Fruit fly (Drosophila melanogaster) whole organism, embryonic: ENCODE results near the gene CG44008.

Experiments
- Abd-B ChIP-seq: fragments of 200-800 bp; sonication (Bioruptor generic); optimal IDR thresholded peaks from 2 replicates; lab custom pipeline; 2018; ENCODE audit warnings: missing biosample characterization, mild to moderate bottlenecking, missing genetic modification characterization, moderate library complexity
- CG10565 ChIP-seq: fragments of 200-800 bp; sonication (Bioruptor generic); optimal IDR thresholded peaks from 3 replicates; lab custom pipeline; 2016; ENCODE audit warnings: missing biosample characterization, mild to moderate bottlenecking, missing genetic modification characterization
- CG12659 ChIP-seq: fragments of 200-800 bp; sonication (Bioruptor generic); optimal IDR thresholded peaks from 3 replicates; lab custom pipeline; 2017; ENCODE audit warnings: mild to moderate bottlenecking, missing biosample characterization, missing genetic modification reagents, missing genetic modification characterization
- CG12942 ChIP-seq: fragments of 200-800 bp; sonication (Bioruptor generic); optimal IDR thresholded peaks from 3 replicates; lab custom pipeline; 2016; ENCODE audit warnings: missing biosample characterization, missing genetic modification characterization
- CG13296 ChIP-seq: fragments of 200-800 bp; sonication (Bioruptor generic); optimal IDR thresholded peaks from 3 replicates; lab custom pipeline; 2018; ENCODE audit warnings: missing biosample characterization, mild to moderate bottlenecking, missing genetic modification characterization
- CG13775 ChIP-seq: fragments of 200-800 bp; sonication (Bioruptor generic); optimal IDR thresholded peaks from 3 replicates; lab custom pipeline; 2017; ENCODE audit warnings: missing biosample characterization, mild to moderate bottlenecking, missing genetic modification characterization
- CG14860 ChIP-seq: fragments of 200-800 bp; sonication (Bioruptor generic); IDR thresholded peaks from 3 replicates; pipeline ENCODE4 v1.3.6; 2022; ENCODE audit warnings: missing biosample characterization, missing genetic modification characterization; ENCODE audit not compliant: partially characterized antibody
- CG17359 ChIP-seq: fragments of 200-800 bp; sonication (Bioruptor generic); optimal IDR thresholded peaks from 3 replicates; lab custom pipeline; 2018; ENCODE audit warnings: missing biosample characterization, mild to moderate bottlenecking, missing genetic modification characterization, moderate library complexity
- CG17361 ChIP-seq: fragments of 200-800 bp; sonication (Bioruptor generic); IDR thresholded peaks from 3 replicates; pipeline ENCODE4 v1.3.6; 2022; ENCODE audit warnings: missing biosample characterization, missing genetic modification characterization
- CG2199 ChIP-seq: fragments of 200-800 bp; sonication (Bioruptor generic); IDR thresholded peaks from 3 replicates; pipeline ENCODE4 v1.3.6; 2022; ENCODE audit warnings: missing biosample characterization, missing genetic modification characterization
- CG2712 ChIP-seq: fragments of 200-800 bp; optimal IDR thresholded peaks from 3 replicates; lab custom pipeline; 2019; ENCODE audit warnings: missing biosample characterization, mild to moderate bottlenecking, missing genetic modification characterization, moderate library complexity
- CG30020 ChIP-seq: fragments of 200-800 bp; optimal IDR thresholded peaks from 2 replicates; lab custom pipeline; 2019; ENCODE audit warnings: missing biosample characterization, mild to moderate bottlenecking, missing genetic modification characterization, moderate library complexity
- CG3281 ChIP-seq: fragments of 200-800 bp; sonication (Bioruptor generic); optimal IDR thresholded peaks from 3 replicates; lab custom pipeline; 2017; ENCODE audit warnings: missing biosample characterization, mild to moderate bottlenecking, missing genetic modification characterization
- CG34422 ChIP-seq: fragments of 200-800 bp; sonication (Bioruptor generic); IDR thresholded peaks from 3 replicates; pipeline ENCODE4 v1.3.6; 2022; ENCODE audit warnings: missing biosample characterization, missing genetic modification characterization
- CG3838 ChIP-seq: fragments of 200-800 bp; sonication (Bioruptor generic); optimal IDR thresholded peaks from 3 replicates; lab custom pipeline; 2016; ENCODE audit warnings: missing biosample characterization, missing genetic modification characterization
- CG3847 ChIP-seq: fragments of 200-800 bp; sonication (Bioruptor generic); IDR thresholded peaks from 2 replicates; pipeline ENCODE4 v1.3.6; 2022; ENCODE audit warnings: missing biosample characterization, missing genetic modification characterization
- CG7839 ChIP-seq: fragments of 200-800 bp; sonication (Bioruptor generic); optimal IDR thresholded peaks from 3 replicates; lab custom pipeline; 2018; ENCODE audit warnings: missing biosample characterization, mild to moderate bottlenecking, missing genetic modification characterization, moderate library complexity
- CG9797 ChIP-seq: fragments of 200-800 bp; sonication (Bioruptor generic); optimal IDR thresholded peaks from 3 replicates; lab custom pipeline; 2018; ENCODE audit warnings: missing biosample characterization, mild to moderate bottlenecking, missing genetic modification characterization
- D19B ChIP-seq: fragments of 200-800 bp; sonication (Bioruptor generic); optimal IDR thresholded peaks from 2 replicates; lab custom pipeline; 2017; ENCODE audit warnings: missing biosample characterization, mild to moderate bottlenecking, missing genetic modification characterization
- Doc2 ChIP-seq: fragments of 200-800 bp; sonication (Bioruptor generic); IDR thresholded peaks from 2 replicates; pipeline ENCODE4 v1.3.6; 2022; ENCODE audit warnings: missing biosample characterization, missing genetic modification characterization
- Dref ChIP-seq: fragments of 200-800 bp; sonication (Bioruptor generic); IDR thresholded peaks from 2 replicates; pipeline ENCODE4 v1.3.6; 2022; ENCODE audit warnings: missing biosample characterization, missing genetic modification characterization
- Med ChIP-seq: fragments of 200-800 bp; sonication (Bioruptor generic); peaks from one replicate; lab custom pipeline; 2016; ENCODE audit warnings: missing biosample characterization, missing genetic modification characterization, mild to moderate bottlenecking, inconsistent platforms, moderate library complexity
- Scr ChIP-seq: fragments of 200-800 bp; sonication (Bioruptor generic); IDR thresholded peaks from 2 replicates; pipeline ENCODE4 v1.3.6; 2022; ENCODE audit warnings: missing biosample characterization, missing genetic modification characterization; ENCODE audit not compliant: partially characterized antibody
- Sox102F ChIP-seq: fragments of 200-800 bp; sonication (Bioruptor generic); optimal IDR thresholded peaks from 2 replicates; lab custom pipeline; 2018; ENCODE audit warnings: missing biosample characterization, mild to moderate bottlenecking, missing genetic modification characterization, moderate library complexity
- Sry-δ ChIP-seq: fragments of 200-800 bp; sonication (Bioruptor generic); optimal IDR thresholded peaks from 2 replicates; lab custom pipeline; 2016; ENCODE audit warnings: missing biosample characterization, missing genetic modification characterization
- Ssrp ChIP-seq: fragments of 200-800 bp; sonication (Bioruptor generic); optimal IDR thresholded peaks from 2 replicates; lab custom pipeline; 2018; ENCODE audit warnings: missing biosample characterization, mild to moderate bottlenecking, missing genetic modification characterization, moderate library complexity
- Trl ChIP-seq, 3 experiments: fragments of >200 bp in 2 of 3; fragments of 200-800 bp in 1 of 3; sonication (Bioruptor generic) in 1 of 3; optimal IDR thresholded peaks; 2 replicates in 1 of 3; 3 replicates in 2 of 3; lab custom pipeline; 2016 to 2017; ENCODE audit warnings: missing biosample characterization in 1 of 3, missing genetic modification characterization in 1 of 3
- Usf ChIP-seq: fragments of 200-800 bp; sonication (Bioruptor generic); optimal IDR thresholded peaks from 2 replicates; lab custom pipeline; 2017; ENCODE audit warnings: missing genotype, missing biosample characterization, missing genetic modification characterization
- al ChIP-seq: fragments of 200-800 bp; sonication (Bioruptor generic); IDR thresholded peaks from 2 replicates; pipeline ENCODE4 v1.3.6; 2022; ENCODE audit warnings: missing biosample characterization, missing genetic modification characterization
- amos ChIP-seq: fragments of 200-800 bp; sonication (Bioruptor generic); IDR thresholded peaks from 2 replicates; pipeline ENCODE4 v1.3.6; 2022; ENCODE audit warnings: missing biosample characterization, missing genetic modification characterization; ENCODE audit not compliant: partially characterized antibody
- danr ChIP-seq: fragments of 200-800 bp; sonication (Bioruptor generic); IDR thresholded peaks from 2 replicates; pipeline ENCODE4 v1.3.6; 2022; ENCODE audit warnings: missing biosample characterization, missing genetic modification characterization
- fd64A ChIP-seq: fragments of 200-800 bp; sonication (Bioruptor generic); optimal IDR thresholded peaks from 3 replicates; lab custom pipeline; 2018; ENCODE audit warnings: missing biosample characterization, mild to moderate bottlenecking, missing genetic modification characterization
- grau ChIP-seq: fragments of 200-800 bp; optimal IDR thresholded peaks from 3 replicates; lab custom pipeline; 2019; ENCODE audit warnings: missing biosample characterization, mild to moderate bottlenecking, missing genetic modification characterization, moderate library complexity
- gro ChIP-seq: fragments of 200-800 bp; sonication (Bioruptor generic); optimal IDR thresholded peaks from 2 replicates; lab custom pipeline; 2016; ENCODE audit warnings: missing biosample characterization, missing genetic modification characterization
- gsb-n ChIP-seq: fragments of 200-800 bp; sonication (Bioruptor generic); optimal IDR thresholded peaks from 3 replicates; lab custom pipeline; 2018; ENCODE audit warnings: missing biosample characterization, mild to moderate bottlenecking, missing genetic modification characterization
- kni ChIP-seq: fragments of 200-800 bp; sonication (Bioruptor generic); optimal IDR thresholded peaks from 3 replicates; lab custom pipeline; 2017; ENCODE audit warnings: mild to moderate bottlenecking, missing biosample characterization, missing genetic modification reagents, missing genetic modification characterization
- lab ChIP-seq: fragments of 200-800 bp; sonication (Bioruptor generic); optimal IDR thresholded peaks from 3 replicates; lab custom pipeline; 2017; ENCODE audit warnings: missing biosample characterization, missing genetic modification characterization, mild to moderate bottlenecking, moderate library complexity, missing genetic modification reagents
- lilli ChIP-seq: fragments of 200-800 bp; sonication (Bioruptor generic); optimal IDR thresholded peaks from 3 replicates; lab custom pipeline; 2016; ENCODE audit warnings: missing biosample characterization, missing genetic modification characterization
- oc ChIP-seq: fragments of 200-800 bp; sonication (Bioruptor generic); optimal IDR thresholded peaks from 2 replicates; lab custom pipeline; 2018; ENCODE audit warnings: missing biosample characterization, mild to moderate bottlenecking, missing genetic modification characterization, moderate library complexity
- odd ChIP-seq: fragments of 200-800 bp; sonication (Bioruptor generic); optimal IDR thresholded peaks from 2 replicates; lab custom pipeline; 2017; ENCODE audit warnings: missing biosample characterization, mild to moderate bottlenecking, missing genetic modification characterization
- pfk ChIP-seq: fragments of 200-800 bp; sonication (Bioruptor generic); optimal IDR thresholded peaks from 2 replicates; lab custom pipeline; 2018; ENCODE audit warnings: missing biosample characterization, mild to moderate bottlenecking, missing genetic modification characterization, moderate library complexity
- pros ChIP-seq: fragments of 200-800 bp; sonication (Bioruptor generic); optimal IDR thresholded peaks from 3 replicates; lab custom pipeline; 2019; ENCODE audit warnings: missing biosample characterization, mild to moderate bottlenecking, missing genetic modification characterization, moderate library complexity
- row ChIP-seq: fragments of 200-800 bp; sonication (Bioruptor generic); IDR thresholded peaks from 3 replicates; pipeline ENCODE4 v1.3.6; 2022; ENCODE audit warnings: missing biosample characterization, missing genetic modification characterization
- slou ChIP-seq: fragments of 200-800 bp; sonication (Bioruptor generic); optimal IDR thresholded peaks from 3 replicates; lab custom pipeline; 2016; ENCODE audit warnings: missing biosample characterization, missing genetic modification characterization
- slp2 ChIP-seq: fragments of 200-800 bp; sonication (Bioruptor generic); optimal IDR thresholded peaks from 2 replicates; lab custom pipeline; 2016; ENCODE audit warnings: missing biosample characterization, missing genetic modification characterization
- ssp ChIP-seq: fragments of 200-800 bp; sonication (Bioruptor generic); IDR thresholded peaks from 2 replicates; pipeline ENCODE4 v1.3.6; 2022; ENCODE audit warnings: missing biosample characterization, missing genetic modification characterization
- toy ChIP-seq: fragments of 200-800 bp; sonication (Bioruptor generic); IDR thresholded peaks from 2 replicates; pipeline ENCODE4 v1.3.6; 2022; ENCODE audit warnings: missing biosample characterization, missing genetic modification characterization
- trem ChIP-seq: fragments of 200-800 bp; optimal IDR thresholded peaks from 3 replicates; lab custom pipeline; 2019; ENCODE audit warnings: missing biosample characterization, mild to moderate bottlenecking, missing genetic modification characterization, moderate library complexity
- unpg ChIP-seq: fragments of 200-800 bp; sonication (Bioruptor generic); optimal IDR thresholded peaks from 3 replicates; lab custom pipeline; 2018; ENCODE audit warnings: missing biosample characterization, mild to moderate bottlenecking, missing genetic modification characterization, moderate library complexity
- z ChIP-seq: fragments of 200-800 bp; sonication (Bioruptor generic); IDR thresholded peaks from 3 replicates; pipeline ENCODE4 v1.3.6; 2022; ENCODE audit warnings: missing biosample characterization, missing genetic modification characterization

CG44008 gene

DNA sequence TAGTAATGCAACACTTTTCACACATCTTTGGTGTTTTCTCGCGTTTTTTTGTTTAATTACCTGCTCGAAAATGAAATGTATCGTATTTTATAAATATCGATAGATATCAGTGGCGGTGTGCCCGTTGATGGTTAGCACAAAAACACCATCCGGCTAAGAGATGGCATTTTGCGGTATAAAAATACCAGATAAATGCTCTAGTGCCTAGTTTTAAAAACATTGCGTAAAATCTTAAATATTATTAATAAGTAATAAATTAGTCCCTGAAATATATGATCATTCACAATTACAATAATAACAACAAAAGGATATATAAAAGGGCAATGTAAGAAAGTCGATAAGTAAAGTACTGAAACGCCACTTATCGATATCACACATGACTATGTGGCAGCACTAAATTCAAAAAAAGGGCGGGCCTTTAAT lies 28.6 kb downstream of the CG44008 start, which contains the start of gene CycY (continued):
- TF ChIP-seq CG14860 (peak; percentile 20; the same call in 1 of the 3 replicates), CG13775 (peak; percentile 21), Usf (GFP tag; lab: Kevin White, UChicago) (no peak), CG34422 (GFP tag; lab: Robert Waterston, UW) (no peak), D19B (no peak), odd (GFP tag; lab: Kevin White, UChicago) (no peak), CG30020 (tag; lab: Kevin White, UChicago) (peak; percentile 40), gro (GFP tag; lab: Kevin White, UChicago) (no peak), row (GFP tag; lab: Robert Waterston, UW) (peak; percentile 24; the same call in 1 of the 3 replicates), gsb-n (tag; lab: Kevin White, UChicago) (peak; percentile 38), CG3838 (no peak), slou (GFP tag; lab: Kevin White, UChicago) (no peak), Ssrp (tag; lab: Kevin White, UChicago) (peak; percentile 7), Med (GFP tag; lab: Kevin White, UChicago) (peak; percentile 80), Dref (GFP tag; lab: Robert Waterston, UW) (peak; percentile 64), CG17361 (GFP tag; lab: Robert Waterston, UW) (peak; percentile 55; the same call in 2 of the 3 replicates), CG3281 (GFP tag; lab: Kevin White, UChicago) (no peak), lab (GFP tag; lab: Kevin White, UChicago) (no peak), CG9797 (GFP tag; lab: Kevin White, UChicago) (peak; percentile 88), CG2712 (peak; percentile 67), Sox102F (peak; percentile 26), Abd-B (GFP tag; lab: Kevin White, UChicago) (peak; percentile 39), fd64A (no peak), slp2 (GFP tag; lab: Kevin White, UChicago) (no peak), Doc2 (GFP tag; lab: Robert Waterston, UW) (no peak), CG2199 (GFP tag; lab: Robert Waterston, UW) (no peak), toy (GFP tag; lab: Robert Waterston, UW) (no peak), z (GFP tag; lab: Robert Waterston, UW) (no peak), pros (no peak), CG7839 (tag; lab: Kevin White, UChicago) (no peak), pfk (GFP tag; lab: Kevin White, UChicago) (no peak), CG17359 (tag; lab: Kevin White, UChicago) (peak; percentile 2), lilli (GFP tag; lab: Kevin White, UChicago) (no peak), ssp (GFP tag; lab: Robert Waterston, UW) (0 out of 2 replicates have a peak, but pooled peaks have one; percentile 9), amos (GFP tag; lab: Robert Waterston, UW) (peak; percentile 68), Trl (optimal IDR thresholded peaks at IDR 0.05; lab: Kevin White, UChicago) (no peak), Trl (GFP tag; optimal IDR thresholded peaks at IDR 0.05; lab: Kevin White, UChicago) (no peak), danr (GFP tag; lab: Robert Waterston, UW) (no peak), al (GFP tag; lab: Robert Waterston, UW) (no peak), oc (tag; lab: Kevin White, UChicago) (no peak), grau (tag; lab: Kevin White, UChicago) (peak; percentile 24), CG12942 (GFP tag; lab: Kevin White, UChicago) (no peak), CG13296 (GFP tag; lab: Kevin White, UChicago) (no peak), unpg (peak; percentile 8), CG3847 (GFP tag; lab: Robert Waterston, UW) (no peak), CG12659 (GFP tag; lab: Kevin White, UChicago) (peak; percentile 50), kni (GFP tag; lab: Kevin White, UChicago) (no peak), trem (tag; lab: Kevin White, UChicago) (peak; percentile 69), Sry-δ (GFP tag; lab: Kevin White, UChicago) (peak; percentile 59), CG10565 (GFP tag; lab: Kevin White, UChicago) (no peak), Scr (GFP tag; lab: Robert Waterston, UW) (peak; percentile 79)
